Worm (Caenorhabditis elegans): ENCODE results near the gene F35D2.1.

The F35D2.1 gene

DNA sequence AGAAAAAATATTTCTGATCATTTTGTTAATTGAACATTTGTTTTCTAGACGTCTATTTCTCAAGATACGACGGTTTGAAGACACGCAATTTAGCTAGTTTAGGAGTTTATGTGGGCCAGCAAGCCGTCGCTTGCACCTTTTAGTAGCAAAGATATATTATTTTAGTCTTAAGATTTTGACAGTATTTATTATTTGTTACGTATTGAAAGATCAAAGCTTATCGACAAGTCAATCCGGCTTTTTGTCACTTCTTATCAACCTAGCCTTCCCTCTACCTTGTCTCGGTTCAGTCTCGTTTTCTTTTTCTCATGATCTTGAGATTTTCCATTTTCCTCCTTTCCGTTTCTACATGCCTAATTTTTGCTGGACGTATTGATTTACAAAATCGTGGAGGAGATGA is 1.6 kb upstream of the F35D2.1 start, which contains the start of gene F35D2.2:
Gene F35D2.2, plus strand, starts transcription at position 301 of the 400 bp plus-strand sequence.
- TF ChIP-seq sem-4 (tag; optimal IDR thresholded peaks at IDR 0.05) (no peak), nhr-77 (tag; optimal IDR thresholded peaks at IDR 0.05) (no peak), ztf-11 (tag; optimal IDR thresholded peaks at IDR 0.05) (no peak), peb-1 (tag; optimal IDR thresholded peaks at IDR 0.05) (no peak), elt-3 (tag; optimal IDR thresholded peaks at IDR 0.05) (no peak), ama-1 (optimal IDR thresholded peaks at IDR 0.05) (no peak), mdl-1 (tag; optimal IDR thresholded peaks at IDR 0.05) (no peak), nhr-10 (tag; optimal IDR thresholded peaks at IDR 0.05) (no peak)

DNA sequence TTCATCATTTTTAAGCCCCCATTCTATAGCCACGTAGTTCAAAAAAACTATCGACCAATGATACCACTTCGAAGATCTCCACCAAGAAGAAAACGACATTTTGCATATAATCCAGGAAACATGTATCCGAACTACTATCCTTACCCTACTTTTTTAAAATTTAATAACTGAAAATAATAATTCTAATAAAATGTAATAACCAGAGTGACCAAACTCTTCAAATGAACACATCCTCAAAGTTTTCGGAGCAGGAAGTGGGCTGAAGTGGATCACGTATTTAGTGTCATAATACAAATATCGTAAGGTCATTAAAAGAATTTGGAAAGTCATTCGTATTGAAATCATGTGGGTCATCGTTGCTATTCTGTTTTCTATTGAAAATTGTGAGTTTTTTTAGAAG is 1.7 kb downstream of the F35D2.1 start, which contains the start of gene F35D2.6:
Gene F35D2.6, plus strand, starts transcription at position 301 of the 400 bp plus-strand sequence.
- no peak for TF ChIP-seq unc-55 (GFP tag; optimal IDR thresholded peaks at IDR 0.05)

DNA sequence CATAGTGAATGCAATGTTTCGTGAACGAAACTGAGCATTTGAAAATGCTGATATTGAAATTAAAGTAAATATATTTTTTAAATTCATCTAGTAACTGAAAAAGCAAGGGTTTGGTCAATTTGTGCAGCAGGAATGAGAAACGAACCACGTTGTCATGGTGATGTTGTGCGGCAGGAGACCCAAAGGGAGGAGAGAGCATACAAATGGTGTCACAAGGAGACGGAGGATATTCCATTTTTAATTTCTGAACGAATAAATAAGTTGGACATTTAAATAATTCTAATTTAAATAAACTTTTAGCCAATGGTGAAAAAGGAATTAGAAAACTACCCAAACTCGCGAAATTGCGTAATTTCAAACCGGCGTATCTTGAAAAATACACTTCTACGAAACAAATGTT is 7.8 kb downstream of the F35D2.1 start, which contains the start of gene mks-3:
Gene mks-3, minus strand, starts transcription at position 101 of the 400 bp plus-strand sequence.
- TF ChIP-seq F13H6.1 (tag; optimal IDR thresholded peaks at IDR 0.05) (no peak), nhr-23 (tag; optimal IDR thresholded peaks at IDR 0.05) (no peak), aly-2 (tag; optimal IDR thresholded peaks at IDR 0.05) (no peak), unc-55 (GFP tag; optimal IDR thresholded peaks at IDR 0.05) (no peak), C34F6.9 (tag; optimal IDR thresholded peaks at IDR 0.05) (no peak), ama-1 (optimal IDR thresholded peaks at IDR 0.05) (no peak), skn-1 (tag; optimal IDR thresholded peaks at IDR 0.05) (no peak), sem-4 (tag; optimal IDR thresholded peaks at IDR 0.05) (no peak), ceh-16 (tag; optimal IDR thresholded peaks at IDR 0.05) (no peak), fos-1 (tag; optimal IDR thresholded peaks at IDR 0.05) (no peak), mdl-1 (tag; optimal IDR thresholded peaks at IDR 0.05) (no peak), dmd-4 (tag; optimal IDR thresholded peaks at IDR 0.05) (no peak), sma-9 (GFP tag; optimal IDR thresholded peaks at IDR 0.05) (no peak), sma-9 (tag; optimal IDR thresholded peaks at IDR 0.05) (no peak), R02D3.7 (tag; optimal IDR thresholded peaks at IDR 0.05) (no peak), nhr-237 (tag; optimal IDR thresholded peaks at IDR 0.05) (no peak), nhr-11 (tag; optimal IDR thresholded peaks at IDR 0.05) (no peak), crh-2 (tag; optimal IDR thresholded peaks at IDR 0.05) (no peak)

DNA sequence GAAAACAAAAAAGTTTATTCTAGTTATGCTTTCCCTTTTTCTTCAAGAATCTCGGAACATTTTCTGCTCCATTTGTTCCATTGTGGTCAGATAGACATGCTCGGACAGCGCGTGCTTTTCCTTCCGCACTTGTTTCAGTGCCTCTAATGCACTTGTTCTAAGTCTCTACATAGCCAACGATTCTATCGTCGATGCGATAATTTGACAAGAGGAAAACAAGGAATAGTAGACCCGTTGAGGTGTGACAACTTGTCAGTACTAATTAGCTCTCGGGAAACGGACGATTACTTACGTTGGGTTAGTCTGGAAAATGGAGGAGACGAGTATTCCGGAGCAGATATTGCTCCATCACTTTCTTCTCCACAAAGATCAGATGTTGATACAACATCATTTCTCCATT is 12.6 kb downstream of the F35D2.1 start:
- TF ChIP-seq ceh-16 (tag; optimal IDR thresholded peaks at IDR 0.05) (no peak), nhr-12 (tag; optimal IDR thresholded peaks at IDR 0.05) (no peak), nhr-77 (tag; optimal IDR thresholded peaks at IDR 0.05) (no peak), peb-1 (tag; optimal IDR thresholded peaks at IDR 0.05) (no peak), ama-1 (optimal IDR thresholded peaks at IDR 0.05) (no peak), nhr-21 (tag; optimal IDR thresholded peaks at IDR 0.05) (no peak), sma-9 (GFP tag; optimal IDR thresholded peaks at IDR 0.05) (no peak), sma-9 (tag; optimal IDR thresholded peaks at IDR 0.05) (no peak), elt-1 (tag; optimal IDR thresholded peaks at IDR 0.05) (no peak), mdl-1 (tag; optimal IDR thresholded peaks at IDR 0.05) (no peak), sma-3 (GFP tag; optimal IDR thresholded peaks at IDR 0.05) (no peak), nhr-25 (tag; optimal IDR thresholded peaks at IDR 0.05) (no peak), R02D3.7 (tag; optimal IDR thresholded peaks at IDR 0.05) (no peak), zag-1 (tag; optimal IDR thresholded peaks at IDR 0.05) (no peak), C34F6.9 (tag; optimal IDR thresholded peaks at IDR 0.05) (no peak), nhr-237 (tag; optimal IDR thresholded peaks at IDR 0.05) (no peak), alr-1 (tag; optimal IDR thresholded peaks at IDR 0.05) (no peak), ztf-1 (GFP tag; conservative IDR thresholded peaks at IDR 0.05) (no peak), unc-55 (GFP tag; optimal IDR thresholded peaks at IDR 0.05) (no peak), fos-1 (tag; optimal IDR thresholded peaks at IDR 0.05) (no peak), lin-39 (tag; optimal IDR thresholded peaks at IDR 0.05) (no peak)

DNA sequence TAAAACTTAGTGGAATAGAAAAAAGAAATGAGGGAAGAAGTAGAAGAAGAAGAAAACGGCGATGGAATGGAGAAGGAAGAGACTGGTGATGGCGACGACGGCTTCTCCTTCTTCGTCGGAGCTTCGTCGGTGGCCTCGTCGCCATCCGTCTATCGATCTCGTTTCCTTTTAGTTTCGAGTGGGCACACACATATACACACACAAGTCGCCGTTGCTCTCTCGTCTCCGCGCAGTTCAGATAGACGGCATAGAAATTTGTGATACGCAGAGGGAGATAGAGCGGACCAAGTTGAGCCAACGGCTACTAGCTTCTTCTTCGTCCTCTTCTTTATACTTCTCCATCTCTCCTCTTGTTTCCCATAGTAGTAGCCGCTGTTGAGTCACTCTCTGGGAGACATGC is 17.5 kb downstream of the F35D2.1 start:
- TF ChIP-seq lin-39 (tag; optimal IDR thresholded peaks at IDR 0.05): no peak
- no peak for TF ChIP-seq skn-1 (tag; optimal IDR thresholded peaks at IDR 0.05)
- TF ChIP-seq ZK546.5 (tag; optimal IDR thresholded peaks at IDR 0.05): no peak
- no peak for TF ChIP-seq nhr-23 (tag; optimal IDR thresholded peaks at IDR 0.05)
- no peak for TF ChIP-seq peb-1 (tag; optimal IDR thresholded peaks at IDR 0.05)
- no peak for TF ChIP-seq mbf-1 (tag; optimal IDR thresholded peaks at IDR 0.05)
- TF ChIP-seq zag-1 (tag; optimal IDR thresholded peaks at IDR 0.05): peak; percentile 83
- TF ChIP-seq sma-3 (GFP tag; optimal IDR thresholded peaks at IDR 0.05): no peak
- TF ChIP-seq sma-9 (GFP tag; optimal IDR thresholded peaks at IDR 0.05): peak; percentile 22
- TF ChIP-seq sma-9 (tag; optimal IDR thresholded peaks at IDR 0.05): no peak
- no peak for TF ChIP-seq blmp-1 (tag; optimal IDR thresholded peaks at IDR 0.05; ENCODE audit: insufficient read depth)
- TF ChIP-seq elt-1 (tag; optimal IDR thresholded peaks at IDR 0.05): no peak
- TF ChIP-seq dmd-4 (tag; optimal IDR thresholded peaks at IDR 0.05): no peak
- peak; percentile 67 for TF ChIP-seq F13H6.1 (tag; optimal IDR thresholded peaks at IDR 0.05)
- TF ChIP-seq C34F6.9 (tag; optimal IDR thresholded peaks at IDR 0.05): peak; percentile 53
- no peak for TF ChIP-seq unc-62 (GFP tag; optimal IDR thresholded peaks at IDR 0.05)
- no peak for TF ChIP-seq Y55F3AM.14 (GFP tag; optimal IDR thresholded peaks at IDR 0.05)
- no peak for TF ChIP-seq nhr-10 (tag; optimal IDR thresholded peaks at IDR 0.05)
- peak; percentile 6 for TF ChIP-seq mab-5 (tag; optimal IDR thresholded peaks at IDR 0.05)
- no peak for TF ChIP-seq nhr-21 (tag; optimal IDR thresholded peaks at IDR 0.05)
- TF ChIP-seq gmeb-1 (tag; optimal IDR thresholded peaks at IDR 0.05): no peak
- TF ChIP-seq nhr-25 (tag; optimal IDR thresholded peaks at IDR 0.05): no peak
- no peak for TF ChIP-seq snpc-4 (tag; optimal IDR thresholded peaks at IDR 0.05)
- peak; percentile 21 for TF ChIP-seq sem-4 (tag; optimal IDR thresholded peaks at IDR 0.05)
- TF ChIP-seq lin-11 (tag; optimal IDR thresholded peaks at IDR 0.05): peak; percentile 38
- TF ChIP-seq unc-55 (GFP tag; optimal IDR thresholded peaks at IDR 0.05): peak; percentile 66
- TF ChIP-seq nhr-12 (tag; optimal IDR thresholded peaks at IDR 0.05): no peak
- TF ChIP-seq fos-1 (tag; optimal IDR thresholded peaks at IDR 0.05): no peak
- TF ChIP-seq egl-27 (tag; optimal IDR thresholded peaks at IDR 0.05): no peak
- TF ChIP-seq nhr-129 (tag; optimal IDR thresholded peaks at IDR 0.05): peak; percentile 46

Data from whole organism, L2 larva.